Worm (Caenorhabditis elegans) whole organism, young adult: ENCODE measurements around the gene K07D4.4.

Experiments used
- B0336.3 ChIP-seq: fragments of 200-800 bp; sonication (Bioruptor generic); IDR thresholded peaks from 2 replicates; pipeline ENCODE4 v1.3.6; 2022; ENCODE audit warnings: missing genetic modification characterization, missing compliant biosample characterization
- F33H1.4 ChIP-seq: fragments of 200-800 bp; sonication (Bioruptor generic); IDR thresholded peaks from 2 replicates; pipeline ENCODE4 v1.3.6; 2022; ENCODE audit warnings: missing genetic modification reagents, missing genetic modification characterization, missing compliant biosample characterization
- ama-1 ChIP-seq, 3 experiments: fragments of 150-350 bp in 1 of 3; sonication (generic microtip) in 2 of 3; optimal IDR thresholded peaks; 2 replicates each; lab custom pipeline; 2014 to 2018; ENCODE audit warnings: missing biosample characterization in 2 of 3, missing genetic modification characterization in 2 of 3, missing genetic modification reagents in 2 of 3
- aptf-3 ChIP-seq: fragments of 200-800 bp; sonication (Bioruptor generic); IDR thresholded peaks from 2 replicates; pipeline ENCODE4 v1.3.6; 2022; ENCODE audit warnings: missing genetic modification characterization, missing compliant biosample characterization
- lin-35 ChIP-seq, 3 experiments: fragments of 150-350 bp in 2 of 3; sonication (generic microtip) in 1 of 3; optimal IDR thresholded peaks; 2 replicates each; lab custom pipeline; 2014 to 2018; ENCODE audit warnings: missing biosample characterization in 3 of 3, missing genetic modification characterization in 3 of 3, missing genetic modification reagents in 3 of 3
- rpc-1 ChIP-seq, 2 experiments: fragments of 150-350 bp in 1 of 2; sonication (generic microtip) in 1 of 2; optimal IDR thresholded peaks; 2 replicates each; lab custom pipeline; 2014 to 2018; ENCODE audit warnings: missing biosample characterization in 1 of 2, missing genetic modification characterization in 1 of 2, missing genetic modification reagents in 1 of 2, missing genotype in 1 of 2
- snpc-4 ChIP-seq, 5 experiments: fragments of 150-350 bp in 1 of 5; sonication (generic microtip) in 4 of 5; optimal IDR thresholded peaks; 2 replicates each; lab custom pipeline; 2014 to 2018; ENCODE audit warnings: missing genetic modification characterization in 5 of 5, missing biosample characterization in 3 of 5, antibody characterized with exemption in 2 of 5, mild to moderate bottlenecking in 2 of 5, missing compliant biosample characterization in 2 of 5, missing genotype in 2 of 5, moderate library complexity in 2 of 5, missing genetic modification reagents in 1 of 5
- unc-62 ChIP-seq: fragments of 150-350 bp; optimal IDR thresholded peaks from 2 replicates; lab custom pipeline; 2014; ENCODE audit warnings: missing biosample characterization, missing genetic modification reagents, missing genetic modification characterization

ce11 chrII:4045396-4045795 is 13.2 kb upstream of the K07D4.4 start, which contains the start of gene K07D4.2:
- no peak for TF ChIP-seq aptf-3
- no peak for TF ChIP-seq unc-62 (GFP tag; lab: Kevin White, UChicago)
- TF ChIP-seq snpc-4 (GFP tag; optimal IDR thresholded peaks at IDR 0.05; lab: Kevin White, UChicago): no peak
- TF ChIP-seq snpc-4 (tag; optimal IDR thresholded peaks at IDR 0.05; lab: Kevin White, UChicago): no peak
- TF ChIP-seq F33H1.4: no peak
- TF ChIP-seq B0336.3 (GFP tag; lab: Robert Waterston, UW): no peak
- TF ChIP-seq rpc-1 (optimal IDR thresholded peaks at IDR 0.05; lab: Kevin White, UChicago): no peak
- no peak for TF ChIP-seq rpc-1 (tag; optimal IDR thresholded peaks at IDR 0.05; lab: Kevin White, UChicago)
- no peak for TF ChIP-seq ama-1 (optimal IDR thresholded peaks at IDR 0.05; lab: Kevin White, UChicago)
- TF ChIP-seq ama-1 (GFP tag; optimal IDR thresholded peaks at IDR 0.05; lab: Kevin White, UChicago): no peak
- TF ChIP-seq lin-35 (GFP tag; optimal IDR thresholded peaks at IDR 0.05; lab: Kevin White, UChicago): no peak
